Fruit fly (Drosophila melanogaster): ENCODE results near the gene MFS3.

Gene MFS3

DNA sequence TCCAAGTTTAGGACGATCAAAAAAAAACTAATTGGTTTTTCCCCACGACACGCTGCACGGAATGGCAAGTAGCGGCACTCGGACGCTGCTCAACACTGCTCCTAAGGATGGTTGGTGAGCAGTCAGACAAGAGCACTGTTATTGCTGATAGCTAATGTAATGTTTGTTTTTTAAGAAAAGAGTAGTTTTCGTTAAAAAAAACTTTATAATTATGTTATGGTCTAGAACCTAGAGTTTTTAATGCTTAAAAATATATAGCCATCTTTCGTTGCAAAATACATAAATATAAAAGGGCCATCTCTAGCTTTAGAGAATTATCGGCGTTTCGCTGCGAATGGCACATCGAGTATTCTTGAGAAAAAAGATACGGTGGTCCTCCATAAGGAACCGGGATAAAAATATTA is 29.7 kb downstream of the MFS3 start, which contains the start of the genes Charon and CG4887 (continued):
- peak; percentile 82 for TF ChIP-seq al (GFP tag; IDR thresholded peaks at IDR 0.05)
- TF ChIP-seq nerfin-2 (GFP tag; IDR thresholded peaks at IDR 0.05; ENCODE audit: partially characterized antibody): peak; percentile 32; the same call in 1 of the 2 replicates
- TF ChIP-seq CG31365 (tag; optimal IDR thresholded peaks at IDR 0.05): no peak
- peak; percentile 76 for TF ChIP-seq fd3F (GFP tag; optimal IDR thresholded peaks at IDR 0.05)
- TF ChIP-seq CG6272 (GFP tag; IDR thresholded peaks at IDR 0.05): peak; percentile 77
- peak; percentile 77 for TF ChIP-seq CG4820 (GFP tag; optimal IDR thresholded peaks at IDR 0.05)
- no peak for TF ChIP-seq cad (GFP tag; optimal IDR thresholded peaks at IDR 0.05)
- peak; percentile 61 for TF ChIP-seq CG16815 (GFP tag; optimal IDR thresholded peaks at IDR 0.05)
- TF ChIP-seq BEAF-32 (GFP tag; optimal IDR thresholded peaks at IDR 0.05): peak; percentile 84
- no peak for TF ChIP-seq lbe (GFP tag; optimal IDR thresholded peaks at IDR 0.05)
- TF ChIP-seq CG4282 (GFP tag; optimal IDR thresholded peaks at IDR 0.05): peak; percentile 62
- no peak for TF ChIP-seq CG7839 (tag; optimal IDR thresholded peaks at IDR 0.05)

dm6 chr2L:1177522-1177921 is 34.5 kb downstream of the MFS3 start, which contains the start of gene CG4896:
TSS of gene CG4896 (plus strand) at chr2L:1177690.
- peak; percentile 18 for TF ChIP-seq pho (GFP tag; optimal IDR thresholded peaks at IDR 0.05)
- TF ChIP-seq mam (GFP tag; optimal IDR thresholded peaks at IDR 0.05): no peak
- TF ChIP-seq Drgx (GFP tag; IDR thresholded peaks at IDR 0.05): no peak
- TF ChIP-seq her (GFP tag; optimal IDR thresholded peaks at IDR 0.05): peak; percentile 20
- TF ChIP-seq CG12659 (GFP tag; optimal IDR thresholded peaks at IDR 0.05): peak; percentile 41
- TF ChIP-seq Deaf1 (tag; optimal IDR thresholded peaks at IDR 0.05): peak; percentile 75
- no peak for TF ChIP-seq CG8388 (GFP tag; optimal IDR thresholded peaks at IDR 0.05)
- TF ChIP-seq fu2 (GFP tag; optimal IDR thresholded peaks at IDR 0.05): peak; percentile 6
- no peak for TF ChIP-seq fd64A (GFP tag; optimal IDR thresholded peaks at IDR 0.05)
- TF ChIP-seq wek (GFP tag; optimal IDR thresholded peaks at IDR 0.05): no peak
- TF ChIP-seq CG33213 (GFP tag; optimal IDR thresholded peaks at IDR 0.05): peak; percentile 18
- TF ChIP-seq crp (GFP tag; optimal IDR thresholded peaks at IDR 0.05): no peak
- no peak for TF ChIP-seq org-1 (GFP tag; optimal IDR thresholded peaks at IDR 0.05)
- TF ChIP-seq hb (GFP tag; IDR thresholded peaks at IDR 0.05; ENCODE audit: partially characterized antibody): peak; percentile 66; the same call in 2 of the 3 replicates
- peak; percentile 90 for TF ChIP-seq CG7928 (GFP tag; optimal IDR thresholded peaks at IDR 0.05)
- no peak for TF ChIP-seq gsb-n (tag; optimal IDR thresholded peaks at IDR 0.05)
- TF ChIP-seq ATbp (GFP tag; optimal IDR thresholded peaks at IDR 0.05): no peak
- TF ChIP-seq CG14710 (tag; optimal IDR thresholded peaks at IDR 0.05): peak; percentile 25
- TF ChIP-seq YL-1 (GFP tag; optimal IDR thresholded peaks at IDR 0.05): peak; percentile 83
- no peak for TF ChIP-seq CG2678 (tag; optimal IDR thresholded peaks at IDR 0.05)
- no peak for TF ChIP-seq Atf3 (GFP tag; optimal IDR thresholded peaks at IDR 0.05)
- TF ChIP-seq CG15269 (tag; optimal IDR thresholded peaks at IDR 0.05): no peak
- no peak for TF ChIP-seq rib (GFP tag; IDR thresholded peaks at IDR 0.05)
- TF ChIP-seq bsh (GFP tag; optimal IDR thresholded peaks at IDR 0.05): peak in 1 of 2 experiments; percentile 51
- peak; percentile 65 for TF ChIP-seq unc-4 (GFP tag; IDR thresholded peaks at IDR 0.05; ENCODE audit: partially characterized antibody)
- peak; percentile 21 for TF ChIP-seq gro (GFP tag; optimal IDR thresholded peaks at IDR 0.05)
- no peak for TF ChIP-seq gsb (GFP tag; IDR thresholded peaks at IDR 0.05)
- TF ChIP-seq E2f2 (GFP tag; IDR thresholded peaks at IDR 0.05): peak; percentile 68
- no peak for TF ChIP-seq Mad (GFP tag; optimal IDR thresholded peaks at IDR 0.05)
- no peak for TF ChIP-seq PHDP (tag; optimal IDR thresholded peaks at IDR 0.05)
- peak; percentile 10 for TF ChIP-seq shn (GFP tag; optimal IDR thresholded peaks at IDR 0.05)
- TF ChIP-seq Sry-δ (GFP tag; optimal IDR thresholded peaks at IDR 0.05): peak; percentile 74
- TF ChIP-seq CkIIα-i1 (GFP tag; IDR thresholded peaks at IDR 0.05): no peak
- no peak for TF ChIP-seq CG10209 (GFP tag; optimal IDR thresholded peaks at IDR 0.05)
- TF ChIP-seq bab2 (GFP tag; optimal IDR thresholded peaks at IDR 0.05): no peak
- peak; percentile 27; the same call in 1 of the 2 replicates for TF ChIP-seq Xrp1 (GFP tag; IDR thresholded peaks at IDR 0.05)
- TF ChIP-seq ato (GFP tag; IDR thresholded peaks at IDR 0.05; ENCODE audit: partially characterized antibody): peak; percentile 66
- no peak for TF ChIP-seq toy (GFP tag; IDR thresholded peaks at IDR 0.05)
